Worm (Caenorhabditis elegans) whole organism, L2 larva: Measurements from ENCODE around the gene cyp-32B1.

ENCODE experiments used
- R02D3.7 ChIP-seq: fragments of 150-350 bp; optimal IDR thresholded peaks from 2 replicates; lab custom pipeline; 2014; ENCODE audit warnings: missing biosample characterization, missing genetic modification characterization
- blmp-1 ChIP-seq: sonication (generic microtip); optimal IDR thresholded peaks from 2 replicates; lab custom pipeline; 2017; ENCODE audit warnings: missing genetic modification characterization, mild to moderate bottlenecking, missing compliant biosample characterization, antibody characterized with exemption, moderate library complexity; ENCODE audit not compliant: insufficient read depth
- ceh-16 ChIP-seq: fragments of 150-350 bp; optimal IDR thresholded peaks from 2 replicates; lab custom pipeline; 2014; ENCODE audit warnings: missing biosample characterization, missing genetic modification characterization
- elt-1 ChIP-seq: fragments of 150-350 bp; optimal IDR thresholded peaks from 2 replicates; lab custom pipeline; 2014; ENCODE audit warnings: missing biosample characterization, missing genetic modification characterization
- nhr-77 ChIP-seq: fragments of 150-350 bp; optimal IDR thresholded peaks from 2 replicates; lab custom pipeline; 2014; ENCODE audit warnings: missing biosample characterization, missing genetic modification characterization
- unc-55 ChIP-seq: fragments of 150-350 bp; sonication (generic microtip); optimal IDR thresholded peaks from 3 replicates; lab custom pipeline; 2014; ENCODE audit warnings: missing biosample characterization, missing genetic modification reagents, missing genetic modification characterization
- unc-62 ChIP-seq: fragments of 150-350 bp; optimal IDR thresholded peaks from 2 replicates; lab custom pipeline; 2014; ENCODE audit warnings: missing biosample characterization, missing genetic modification reagents, missing genetic modification characterization
- zag-1 ChIP-seq: fragments of 150-350 bp; optimal IDR thresholded peaks from 2 replicates; lab custom pipeline; 2014; ENCODE audit warnings: missing biosample characterization, missing genetic modification characterization

ce11 chrV:2179214-2179613 lies 22.0 kb downstream of the cyp-32B1 start, which contains the start of gene cyp-33C1:
- TF ChIP-seq nhr-77 (no peak), unc-55 (GFP tag; lab: Kevin White, UChicago) (no peak), ceh-16 (tag; lab: Kevin White, UChicago) (no peak), unc-62 (GFP tag; lab: Kevin White, UChicago) (no peak), blmp-1 (tag; lab: Kevin White, UChicago) (no peak), elt-1 (tag; lab: Kevin White, UChicago) (no peak), R02D3.7 (tag; lab: Kevin White, UChicago) (no peak), zag-1 (tag; lab: Kevin White, UChicago) (no peak)
